Worm (Caenorhabditis elegans): ENCODE data around the gene tnc-2.
A peak's percentile ranks its signal among the peaks of the same experiment; 100 is the strongest.

The tnc-2 gene

ce11 chrII:10445738-10446137 is 20.9 kb upstream of the tnc-2 start (continued):
- TF ChIP-seq rpc-1 (optimal IDR thresholded peaks at IDR 0.05): no peak
- TF ChIP-seq rpc-1 (tag; optimal IDR thresholded peaks at IDR 0.05): no peak
- peak; percentile 20; the same call in 1 of the 2 replicates for TF ChIP-seq hmg-1.2 (GFP tag; IDR thresholded peaks at IDR 0.05)
- TF ChIP-seq ceh-27 (GFP tag; optimal IDR thresholded peaks at IDR 0.05): no peak
- no peak for TF ChIP-seq let-607 (tag; optimal IDR thresholded peaks at IDR 0.05)
- no peak for TF ChIP-seq akir-1 (GFP tag; optimal IDR thresholded peaks at IDR 0.05)
- peak; percentile 10 for TF ChIP-seq chd-7 (tag; optimal IDR thresholded peaks at IDR 0.05)
- no peak for TF ChIP-seq F10E7.11 (tag; optimal IDR thresholded peaks at IDR 0.05)
- TF ChIP-seq T26A5.8 (tag; optimal IDR thresholded peaks at IDR 0.05): no peak
- TF ChIP-seq ama-1 (optimal IDR thresholded peaks at IDR 0.05): no peak
- no peak for TF ChIP-seq ama-1 (GFP tag; optimal IDR thresholded peaks at IDR 0.05)
- TF ChIP-seq snpc-3.4 (tag; optimal IDR thresholded peaks at IDR 0.05): no peak
- TF ChIP-seq madf-10 (tag; optimal IDR thresholded peaks at IDR 0.05): no peak
- no peak for TF ChIP-seq hlh-26 (GFP tag; conservative IDR thresholded peaks at IDR 0.05)
- TF ChIP-seq unc-130 (GFP tag; optimal IDR thresholded peaks at IDR 0.05): no peak
- TF ChIP-seq ztf-25 (GFP tag; IDR thresholded peaks at IDR 0.05): no peak
- no peak for TF ChIP-seq B0019.2 (GFP tag; conservative IDR thresholded peaks at IDR 0.05)
- no peak for TF ChIP-seq Y95B8A.8 (GFP tag; IDR thresholded peaks at IDR 0.05)
- no peak for TF ChIP-seq mcd-1 (GFP tag; IDR thresholded peaks at IDR 0.05)
- no peak for TF ChIP-seq lsy-27 (tag; optimal IDR thresholded peaks at IDR 0.05; ENCODE audit: borderline replicate concordance, insufficient read depth)
- TF ChIP-seq ceh-91 (GFP tag; IDR thresholded peaks at IDR 0.05): no peak
- TF ChIP-seq madf-3 (GFP tag; IDR thresholded peaks at IDR 0.05): no peak
- TF ChIP-seq athp-1 (tag; optimal IDR thresholded peaks at IDR 0.05): no peak
- no peak for TF ChIP-seq tlf-1 (GFP tag; optimal IDR thresholded peaks at IDR 0.05)
- TF ChIP-seq ets-4 (GFP tag; optimal IDR thresholded peaks at IDR 0.05): no peak
- TF ChIP-seq cebp-1 (GFP tag; IDR thresholded peaks at IDR 0.05): peak; percentile 86
- TF ChIP-seq cebp-1 (tag; optimal IDR thresholded peaks at IDR 0.05): peak; percentile 93
- TF ChIP-seq mxl-1 (tag; optimal IDR thresholded peaks at IDR 0.05): no peak
- TF ChIP-seq egrh-3 (GFP tag; IDR thresholded peaks at IDR 0.05): no peak
- TF ChIP-seq ztf-28 (GFP tag; IDR thresholded peaks at IDR 0.05): no peak
- TF ChIP-seq die-1 (tag; optimal IDR thresholded peaks at IDR 0.05): peak; percentile 8
- TF ChIP-seq B0035.1 (tag; optimal IDR thresholded peaks at IDR 0.05): no peak
- no peak for TF ChIP-seq lag-1 (GFP tag; IDR thresholded peaks at IDR 0.05)
- no peak for TF ChIP-seq ztf-3 (GFP tag; optimal IDR thresholded peaks at IDR 0.05)
- no peak for TF ChIP-seq F55B11.4 (tag; optimal IDR thresholded peaks at IDR 0.05; ENCODE audit: borderline replicate concordance, insufficient read depth)
- TF ChIP-seq repo-1 (tag; optimal IDR thresholded peaks at IDR 0.05): peak; percentile 50
- no peak for TF ChIP-seq lin-35 (GFP tag; optimal IDR thresholded peaks at IDR 0.05)
- peak; percentile 46; the same call in 1 of the 2 replicates for TF ChIP-seq B0336.3 (GFP tag; IDR thresholded peaks at IDR 0.05)
- no peak for TF ChIP-seq pha-4 (tag; optimal IDR thresholded peaks at IDR 0.05)
- no peak for TF ChIP-seq ceh-100 (GFP tag; IDR thresholded peaks at IDR 0.05)
- TF ChIP-seq zfh-2 (GFP tag; conservative IDR thresholded peaks at IDR 0.05): no peak
- TF ChIP-seq nfyb-1 (GFP tag; IDR thresholded peaks at IDR 0.05): peak; percentile 35; the same call in 1 of the 2 replicates
- TF ChIP-seq Y53G8AR.9 (GFP tag; conservative IDR thresholded peaks at IDR 0.05): no peak
- TF ChIP-seq fkh-3 (tag; optimal IDR thresholded peaks at IDR 0.05): no peak
- no peak for TF ChIP-seq ztf-26 (tag; optimal IDR thresholded peaks at IDR 0.05)
- TF ChIP-seq sea-2 (GFP tag; IDR thresholded peaks at IDR 0.05): 0 out of 2 replicates have a peak, but pooled peaks have one; percentile 12
- no peak for TF ChIP-seq tbp1 (GFP tag; optimal IDR thresholded peaks at IDR 0.05)
- TF ChIP-seq dox-1 (GFP tag; IDR thresholded peaks at IDR 0.05): 0 out of 2 replicates have a peak, but pooled peaks have one; percentile 53
- no peak for TF ChIP-seq bed-2 (GFP tag; IDR thresholded peaks at IDR 0.05)
- no peak for TF ChIP-seq ceh-40 (GFP tag; IDR thresholded peaks at IDR 0.05)

Data from whole organism, young adult.